Fruit fly (Drosophila melanogaster) whole organism, embryonic: Measurements from ENCODE around the gene msps.

Source experiments
- Blimp-1 ChIP-seq: fragments of 200-800 bp; sonication (Bioruptor generic); optimal IDR thresholded peaks from 3 replicates; lab custom pipeline; 2018; ENCODE audit warnings: missing biosample characterization, missing genetic modification characterization, mild to moderate bottlenecking, moderate library complexity, missing genetic modification reagents
- BtbVII ChIP-seq: fragments of 200-800 bp; sonication (Bioruptor generic); optimal IDR thresholded peaks from 3 replicates; lab custom pipeline; 2017; ENCODE audit warnings: missing biosample characterization, mild to moderate bottlenecking, missing genetic modification characterization
- CG13287 ChIP-seq: fragments of 200-800 bp; sonication (Bioruptor generic); IDR thresholded peaks from 2 replicates; pipeline ENCODE4 v1.3.6; 2022; ENCODE audit warnings: missing biosample characterization, missing genetic modification characterization; ENCODE audit not compliant: partially characterized antibody
- CG13775 ChIP-seq: fragments of 200-800 bp; sonication (Bioruptor generic); optimal IDR thresholded peaks from 3 replicates; lab custom pipeline; 2017; ENCODE audit warnings: missing biosample characterization, mild to moderate bottlenecking, missing genetic modification characterization
- CG14050 ChIP-seq: fragments of 200-800 bp; sonication (Bioruptor generic); IDR thresholded peaks from 3 replicates; pipeline ENCODE4 v1.3.6; 2022; ENCODE audit warnings: missing biosample characterization, missing genetic modification characterization
- CG15011 ChIP-seq: fragments of 200-800 bp; sonication (Bioruptor generic); optimal IDR thresholded peaks from 3 replicates; lab custom pipeline; 2018; ENCODE audit warnings: missing biosample characterization, mild to moderate bottlenecking, missing genetic modification characterization
- CG15073 ChIP-seq: fragments of 200-800 bp; sonication (Bioruptor generic); optimal IDR thresholded peaks from 2 replicates; lab custom pipeline; 2016; ENCODE audit warnings: missing biosample characterization, missing genetic modification characterization
- CG15269 ChIP-seq: fragments of 200-800 bp; sonication (Bioruptor generic); optimal IDR thresholded peaks from 2 replicates; lab custom pipeline; 2018; ENCODE audit warnings: missing biosample characterization, mild to moderate bottlenecking, missing genetic modification characterization, moderate library complexity
- CG1529 ChIP-seq: fragments of 200-800 bp; sonication (Bioruptor generic); optimal IDR thresholded peaks from 3 replicates; lab custom pipeline; 2018; ENCODE audit warnings: missing biosample characterization, missing genetic modification characterization
- CG15696 ChIP-seq: fragments of 200-800 bp; sonication (Bioruptor generic); optimal IDR thresholded peaks from 2 replicates; lab custom pipeline; 2019; ENCODE audit warnings: missing biosample characterization, mild to moderate bottlenecking, missing genetic modification characterization, moderate library complexity
- CG17328 ChIP-seq: fragments of 200-800 bp; sonication (Bioruptor generic); IDR thresholded peaks from 2 replicates; pipeline ENCODE4 v1.3.6; 2022; ENCODE audit warnings: missing biosample characterization, missing genetic modification characterization
- CG17829 ChIP-seq: fragments of 200-800 bp; optimal IDR thresholded peaks from 2 replicates; lab custom pipeline; 2019; ENCODE audit warnings: missing biosample characterization, mild to moderate bottlenecking, missing genetic modification characterization, moderate library complexity
- CG3065 ChIP-seq: fragments of 200-800 bp; sonication (Bioruptor generic); optimal IDR thresholded peaks from 2 replicates; lab custom pipeline; 2016; ENCODE audit warnings: missing biosample characterization, missing genetic modification characterization
- CG32767 ChIP-seq: fragments of 200-800 bp; sonication (Bioruptor generic); IDR thresholded peaks from 2 replicates; pipeline ENCODE4 v1.3.6; 2022; ENCODE audit warnings: missing biosample characterization, missing genetic modification characterization
- CG3726 ChIP-seq: fragments of 200-800 bp; sonication (Bioruptor generic); IDR thresholded peaks from 3 replicates; pipeline ENCODE4, ENCODE4 v1.3.6; 2022; ENCODE audit warnings: missing biosample characterization, missing genetic modification characterization
- CG7987 ChIP-seq: fragments of 200-800 bp; sonication (Bioruptor generic); optimal IDR thresholded peaks from 2 replicates; lab custom pipeline; 2018; ENCODE audit warnings: missing biosample characterization, mild to moderate bottlenecking, missing genetic modification characterization, moderate library complexity
- CG8765 ChIP-seq: fragments of 200-800 bp; sonication (Bioruptor generic); IDR thresholded peaks from 2 replicates; pipeline ENCODE4 v1.3.6; 2022; ENCODE audit warnings: missing biosample characterization, missing genetic modification characterization
- Chrac-16 ChIP-seq: fragments of 200-800 bp; sonication (Bioruptor generic); optimal IDR thresholded peaks from 3 replicates; lab custom pipeline; 2016; ENCODE audit warnings: missing biosample characterization, missing genetic modification characterization
- Dip2 ChIP-seq: fragments of 200-800 bp; sonication (Bioruptor generic); IDR thresholded peaks from 2 replicates; pipeline ENCODE4 v1.3.6; 2022; ENCODE audit warnings: missing biosample characterization, missing genetic modification characterization
- HLH54F ChIP-seq: fragments of 200-800 bp; sonication (Bioruptor generic); optimal IDR thresholded peaks from 3 replicates; lab custom pipeline; 2016; ENCODE audit warnings: missing biosample characterization, missing genetic modification characterization
- HmgD ChIP-seq: fragments of 200-800 bp; sonication (Bioruptor generic); optimal IDR thresholded peaks from 3 replicates; lab custom pipeline; 2016; ENCODE audit warnings: missing biosample characterization, missing genetic modification characterization
- HmgZ ChIP-seq: fragments of 200-800 bp; sonication (Bioruptor generic); optimal IDR thresholded peaks from 2 replicates; lab custom pipeline; 2018; ENCODE audit warnings: missing biosample characterization, mild to moderate bottlenecking, missing genetic modification characterization
- Lim3 ChIP-seq: fragments of 200-800 bp; sonication (Bioruptor generic); IDR thresholded peaks from 2 replicates; pipeline ENCODE4 v1.3.6; 2022; ENCODE audit warnings: missing biosample characterization, missing genetic modification characterization
- Opbp ChIP-seq: fragments of 200-800 bp; sonication (Bioruptor generic); IDR thresholded peaks from 3 replicates; pipeline ENCODE4 v1.3.6; 2022; ENCODE audit warnings: missing biosample characterization, missing genetic modification characterization; ENCODE audit not compliant: partially characterized antibody
- Optix ChIP-seq: fragments of 200-800 bp; sonication (Bioruptor generic); IDR thresholded peaks from 3 replicates; pipeline ENCODE4 v1.3.6; 2022; ENCODE audit warnings: missing biosample characterization, missing genetic modification characterization
- Sry-β ChIP-seq: fragments of 200-800 bp; sonication (Bioruptor generic); optimal IDR thresholded peaks from 2 replicates; lab custom pipeline; 2018; ENCODE audit warnings: missing biosample characterization, mild to moderate bottlenecking, missing genetic modification characterization, moderate library complexity
- al ChIP-seq: fragments of 200-800 bp; sonication (Bioruptor generic); IDR thresholded peaks from 2 replicates; pipeline ENCODE4 v1.3.6; 2022; ENCODE audit warnings: missing biosample characterization, missing genetic modification characterization
- aop ChIP-seq: fragments of 200-800 bp; sonication (Bioruptor generic); IDR thresholded peaks from 2 replicates; pipeline ENCODE4 v1.3.6; 2022; ENCODE audit warnings: missing biosample characterization, missing genetic modification characterization
- az2 ChIP-seq: fragments of 200-800 bp; sonication (Bioruptor generic); optimal IDR thresholded peaks from 3 replicates; lab custom pipeline; 2016; ENCODE audit warnings: missing biosample characterization, missing genetic modification characterization
- bbx ChIP-seq: fragments of 200-800 bp; sonication (Bioruptor generic); IDR thresholded peaks from 2 replicates; pipeline ENCODE4 v1.3.6; 2022; ENCODE audit warnings: missing biosample characterization, missing genetic modification characterization; ENCODE audit not compliant: partially characterized antibody
- cas ChIP-seq: fragments of 200-800 bp; sonication (Bioruptor generic); IDR thresholded peaks from 2 replicates; pipeline ENCODE4 v1.3.6; 2022; ENCODE audit warnings: missing biosample characterization, missing genetic modification characterization
- crol ChIP-seq: fragments of 200-800 bp; sonication (Bioruptor generic); IDR thresholded peaks from 2 replicates; pipeline ENCODE4 v1.3.6; 2022; ENCODE audit warnings: missing biosample characterization, missing genetic modification characterization
- ems ChIP-seq: fragments of 200-800 bp; sonication (Bioruptor generic); optimal IDR thresholded peaks from 3 replicates; lab custom pipeline; 2016; ENCODE audit warnings: missing biosample characterization, missing genetic modification characterization
- exex ChIP-seq: fragments of 200-800 bp; sonication (Bioruptor generic); optimal IDR thresholded peaks from 4 replicates; lab custom pipeline; 2018; ENCODE audit warnings: missing biosample characterization, mild to moderate bottlenecking, missing genetic modification characterization, moderate library complexity
- fd96Cb ChIP-seq: fragments of 200-800 bp; sonication (Bioruptor generic); optimal IDR thresholded peaks from 2 replicates; lab custom pipeline; 2018; ENCODE audit warnings: missing biosample characterization, mild to moderate bottlenecking, missing genetic modification characterization, moderate library complexity
- fru ChIP-seq: fragments of >200 bp; optimal IDR thresholded peaks from 2 replicates; lab custom pipeline; 2017
- fu2 ChIP-seq: fragments of 200-800 bp; sonication (Bioruptor generic); optimal IDR thresholded peaks from 2 replicates; lab custom pipeline; 2016; ENCODE audit warnings: missing biosample characterization, missing genetic modification characterization
- gce ChIP-seq: fragments of 200-800 bp; sonication (Bioruptor generic); IDR thresholded peaks from 3 replicates; pipeline ENCODE4 v1.3.6; 2022; ENCODE audit warnings: missing biosample characterization, missing genetic modification characterization
- her ChIP-seq: fragments of 200-800 bp; sonication (Bioruptor generic); optimal IDR thresholded peaks from 2 replicates; lab custom pipeline; 2016; ENCODE audit warnings: missing biosample characterization, missing genetic modification characterization
- nmo ChIP-seq: fragments of 200-800 bp; sonication (Bioruptor generic); optimal IDR thresholded peaks from 2 replicates; lab custom pipeline; 2018; ENCODE audit warnings: missing biosample characterization, mild to moderate bottlenecking, missing genetic modification characterization, moderate library complexity
- onecut ChIP-seq: fragments of 200-800 bp; sonication (Bioruptor generic); IDR thresholded peaks from 2 replicates; pipeline ENCODE4 v1.3.6; 2022; ENCODE audit warnings: missing biosample characterization, missing genetic modification characterization
- pfk ChIP-seq: fragments of 200-800 bp; sonication (Bioruptor generic); optimal IDR thresholded peaks from 2 replicates; lab custom pipeline; 2018; ENCODE audit warnings: missing biosample characterization, mild to moderate bottlenecking, missing genetic modification characterization, moderate library complexity
- pho ChIP-seq: fragments of 200-800 bp; sonication (Bioruptor generic); optimal IDR thresholded peaks from 2 replicates; lab custom pipeline; 2016; ENCODE audit warnings: missing biosample characterization, missing genetic modification characterization
- pita ChIP-seq: fragments of 200-800 bp; sonication (Bioruptor generic); optimal IDR thresholded peaks from 2 replicates; lab custom pipeline; 2017; ENCODE audit warnings: missing biosample characterization, mild to moderate bottlenecking, missing genetic modification characterization
- pnt ChIP-seq: fragments of 200-800 bp; sonication (Bioruptor generic); optimal IDR thresholded peaks from 3 replicates; lab custom pipeline; 2016; ENCODE audit warnings: missing biosample characterization, missing genetic modification characterization
- rib ChIP-seq: fragments of 200-800 bp; sonication (Bioruptor generic); IDR thresholded peaks from 2 replicates; pipeline ENCODE4 v1.3.6; 2022; ENCODE audit warnings: missing biosample characterization, missing genetic modification characterization
- sens-2 ChIP-seq: fragments of 200-800 bp; sonication (Bioruptor generic); IDR thresholded peaks from 2 replicates; pipeline ENCODE4 v1.3.6; 2022; ENCODE audit warnings: missing biosample characterization, missing genetic modification characterization
- seq ChIP-seq: fragments of 200-800 bp; sonication (Bioruptor generic); IDR thresholded peaks from 2 replicates; pipeline ENCODE4 v1.3.6; 2022; ENCODE audit warnings: missing biosample characterization, missing genetic modification characterization
- sob ChIP-seq: fragments of 200-800 bp; sonication (Bioruptor generic); IDR thresholded peaks from 2 replicates; pipeline ENCODE4 v1.3.6; 2022; ENCODE audit warnings: missing biosample characterization, missing genetic modification characterization
- tna ChIP-seq: fragments of 200-800 bp; sonication (Bioruptor generic); IDR thresholded peaks from 2 replicates; pipeline ENCODE4 v1.3.6; 2022; ENCODE audit warnings: missing biosample characterization, missing genetic modification characterization; ENCODE audit not compliant: partially characterized antibody

Gene msps

DNA sequence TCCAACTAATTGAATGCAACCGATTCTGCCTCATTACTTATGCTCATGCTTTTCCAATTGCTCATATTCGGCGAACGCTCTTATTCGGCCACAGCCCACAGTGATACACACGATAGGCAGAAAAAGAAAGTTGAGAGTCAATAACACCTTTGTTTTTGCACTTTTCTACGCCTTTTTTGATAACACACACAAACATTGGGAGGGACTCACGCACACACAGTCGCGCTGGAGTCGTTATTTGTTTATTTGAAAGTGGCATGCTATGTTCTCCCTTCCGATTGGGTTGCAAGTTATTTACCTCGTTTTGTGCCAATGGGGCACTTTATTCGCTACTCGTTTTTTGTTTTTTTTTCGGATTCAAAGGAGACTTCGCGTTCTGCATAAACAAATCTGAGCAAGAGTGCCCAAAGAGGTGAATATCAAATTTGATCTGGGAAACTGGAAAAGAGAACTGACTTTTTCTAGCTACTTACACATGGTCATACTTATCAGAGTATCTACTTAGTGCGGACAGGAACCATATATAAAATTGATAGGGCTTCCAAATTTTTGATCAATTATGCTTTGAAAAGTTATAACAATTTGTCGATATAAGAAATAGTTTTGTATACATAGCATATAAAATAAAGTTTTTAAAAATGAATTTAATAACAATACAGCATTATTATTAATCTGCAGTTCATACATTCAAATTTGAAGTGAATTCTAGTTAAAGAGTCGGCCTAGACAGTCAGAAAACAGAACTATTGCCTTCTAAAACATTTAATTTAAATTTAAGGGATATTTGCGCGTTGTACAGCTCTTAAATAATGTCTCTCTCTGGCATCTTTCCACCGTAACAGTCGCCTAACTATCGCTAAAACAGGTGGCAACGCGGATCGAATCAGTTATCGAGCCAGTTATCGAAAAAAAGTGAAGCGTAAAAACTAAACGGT is 48.0 kb downstream of the msps start, which contains the start of the genes Mhcl and Akt (continued):
- no peak for TF ChIP-seq HmgZ
- no peak for TF ChIP-seq CG1529
- TF ChIP-seq CG15073 (GFP tag; lab: Kevin White, UChicago), result no peak
- no peak for TF ChIP-seq crol (GFP tag; lab: Robert Waterston, UW)
- TF ChIP-seq CG3065 (GFP tag; lab: Kevin White, UChicago), result no peak
- TF ChIP-seq tna (GFP tag; lab: Robert Waterston, UW), result peak; percentile 38; the same call in 1 of the 2 replicates
- TF ChIP-seq seq (GFP tag; lab: Robert Waterston, UW), result no peak
- TF ChIP-seq exex (tag; lab: Kevin White, UChicago), result no peak
- no peak for TF ChIP-seq cas (GFP tag; lab: Robert Waterston, UW)
- TF ChIP-seq Sry-β, result no peak
- peak; percentile 52 for TF ChIP-seq CG13287
- TF ChIP-seq HLH54F, result peak; percentile 15
- TF ChIP-seq bbx (GFP tag; lab: Robert Waterston, UW), result peak; percentile 40; the same call in 1 of the 2 replicates
- peak; percentile 17 for TF ChIP-seq Chrac-16 (GFP tag; lab: Kevin White, UChicago)
- TF ChIP-seq CG17829 (tag; lab: Kevin White, UChicago), result peak; percentile 45
- TF ChIP-seq CG3726 (GFP tag; lab: Robert Waterston, UW), result no peak
- no peak for TF ChIP-seq CG7987 (GFP tag; lab: Kevin White, UChicago)
- no peak for TF ChIP-seq rib
- TF ChIP-seq gce (GFP tag; lab: Robert Waterston, UW), result no peak
- no peak for TF ChIP-seq Dip2 (GFP tag; lab: Robert Waterston, UW)
- no peak for TF ChIP-seq CG8765 (GFP tag; lab: Robert Waterston, UW)
- no peak for TF ChIP-seq pnt (GFP tag; lab: Kevin White, UChicago)
- TF ChIP-seq CG17328, result no peak
- no peak for TF ChIP-seq fru
- TF ChIP-seq pho (GFP tag; lab: Kevin White, UChicago), result no peak
- no peak for TF ChIP-seq her (GFP tag; lab: Kevin White, UChicago)
- TF ChIP-seq CG15696, result peak; percentile 29
- TF ChIP-seq CG15011, result no peak
- no peak for TF ChIP-seq al (GFP tag; lab: Robert Waterston, UW)
- no peak for TF ChIP-seq sens-2 (GFP tag; lab: Robert Waterston, UW)
- TF ChIP-seq CG15269 (tag; lab: Kevin White, UChicago), result no peak
- TF ChIP-seq aop (GFP tag; lab: Robert Waterston, UW), result no peak
- TF ChIP-seq Lim3, result no peak
- TF ChIP-seq sob (GFP tag; lab: Robert Waterston, UW), result no peak
- TF ChIP-seq fu2, result no peak
- peak; percentile 62 for TF ChIP-seq pita
- TF ChIP-seq Blimp-1 (GFP tag; lab: Kevin White, UChicago), result peak; percentile 29
- no peak for TF ChIP-seq pfk (GFP tag; lab: Kevin White, UChicago)
- TF ChIP-seq Opbp, result peak; percentile 58; the same call in 2 of the 3 replicates
- no peak for TF ChIP-seq CG14050 (GFP tag; lab: Robert Waterston, UW)
- TF ChIP-seq ems (GFP tag; lab: Kevin White, UChicago), result peak; percentile 19
- TF ChIP-seq nmo, result peak; percentile 55
- peak; percentile 25 for TF ChIP-seq BtbVII (GFP tag; lab: Kevin White, UChicago)
- no peak for TF ChIP-seq fd96Cb (tag; lab: Kevin White, UChicago)
- peak; percentile 37 for TF ChIP-seq CG13775 (GFP tag; lab: Kevin White, UChicago)
- TF ChIP-seq HmgD (GFP tag; lab: Kevin White, UChicago), result no peak
- TF ChIP-seq Optix (GFP tag; lab: Robert Waterston, UW), result no peak
- TF ChIP-seq CG32767 (GFP tag; lab: Robert Waterston, UW), result no peak
- peak; percentile 11 for TF ChIP-seq az2 (GFP tag; lab: Kevin White, UChicago)
- TF ChIP-seq onecut, result no peak; the same call in 1 of the 2 replicates
